Worm (Caenorhabditis elegans) whole organism, mixed stage, embryonic: ENCODE data around the gene srx-118.

Experiments
- M03D4.4 ChIP-seq: sonication (generic microtip); optimal IDR thresholded peaks from 2 replicates; lab custom pipeline; 2017; ENCODE audit warnings: mild to moderate bottlenecking, missing genetic modification characterization, missing compliant biosample characterization
- drap-1 ChIP-seq: fragments of 200-800 bp; sonication (Bioruptor generic); optimal IDR thresholded peaks from 3 replicates; lab custom pipeline; 2018; ENCODE audit warnings: mild to moderate bottlenecking, missing genetic modification characterization, missing compliant biosample characterization
- elt-1 ChIP-seq: sonication (generic microtip); optimal IDR thresholded peaks from 2 replicates; lab custom pipeline; 2017; ENCODE audit warnings: missing genetic modification characterization, mild to moderate bottlenecking, missing compliant biosample characterization, antibody characterized with exemption, moderate library complexity, borderline replicate concordance; ENCODE audit not compliant: insufficient read depth
- lsy-2 ChIP-seq: fragments of 150-350 bp; optimal IDR thresholded peaks from 2 replicates; lab custom pipeline; 2014; ENCODE audit warnings: missing biosample characterization, missing genetic modification characterization
- nhr-12 ChIP-seq: fragments of 150-350 bp; optimal IDR thresholded peaks from 2 replicates; lab custom pipeline; 2014; ENCODE audit warnings: missing biosample characterization, missing genetic modification characterization
- nhr-2 ChIP-seq: fragments of 150-350 bp; optimal IDR thresholded peaks from 2 replicates; lab custom pipeline; 2014; ENCODE audit warnings: missing biosample characterization, missing genetic modification characterization
- nhr-237 ChIP-seq: fragments of 150-350 bp; optimal IDR thresholded peaks from 2 replicates; lab custom pipeline; 2014; ENCODE audit warnings: missing biosample characterization, missing genetic modification characterization
- nhr-76 ChIP-seq: sonication (generic microtip); optimal IDR thresholded peaks from 2 replicates; lab custom pipeline; 2017; ENCODE audit warnings: missing biosample characterization, missing genetic modification characterization
- pha-4 ChIP-seq: fragments of 150-350 bp; optimal IDR thresholded peaks from 2 replicates; lab custom pipeline; 2018; ENCODE audit warnings: missing biosample characterization, missing genetic modification reagents, missing genetic modification characterization
- snpc-4 ChIP-seq: fragments of 150-350 bp; optimal IDR thresholded peaks from 2 replicates; lab custom pipeline; 2014; ENCODE audit warnings: missing biosample characterization, missing genetic modification characterization
- sptf-1 ChIP-seq: sonication (generic microtip); optimal IDR thresholded peaks from 2 replicates; lab custom pipeline; 2017; ENCODE audit warnings: mild to moderate bottlenecking, missing genetic modification characterization, moderate library complexity, missing compliant biosample characterization
- tbx-8 ChIP-seq: fragments of 200-800 bp; sonication (Bioruptor generic); optimal IDR thresholded peaks from 2 replicates; lab custom pipeline; 2018; ENCODE audit warnings: mild to moderate bottlenecking, missing genetic modification characterization, moderate library complexity, missing compliant biosample characterization
- unc-39 ChIP-seq: fragments of 150-350 bp; optimal IDR thresholded peaks from 2 replicates; lab custom pipeline; 2014; ENCODE audit warnings: missing biosample characterization, missing genetic modification characterization
- ztf-11 ChIP-seq: fragments of 150-350 bp; optimal IDR thresholded peaks from 2 replicates; lab custom pipeline; 2014; ENCODE audit warnings: missing biosample characterization, missing genetic modification characterization

DNA sequence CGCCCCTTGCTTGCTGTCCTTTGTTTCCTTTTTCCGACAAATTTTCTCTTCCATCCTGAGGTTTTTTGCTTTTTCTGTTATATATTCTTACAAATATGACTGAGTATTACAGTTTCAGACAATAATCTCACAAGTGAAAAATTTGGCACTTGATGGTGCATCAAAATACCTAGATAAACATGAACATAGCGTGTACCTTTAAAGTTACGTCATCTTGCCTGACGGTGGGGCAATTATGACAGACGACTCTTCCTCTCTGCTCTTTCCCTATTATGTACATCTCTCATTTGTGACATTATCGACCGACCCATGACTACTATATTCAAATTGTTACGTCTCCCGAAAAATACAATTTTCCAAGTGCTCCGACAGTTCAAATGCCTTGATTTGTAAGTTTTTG is 43.0 kb upstream of the srx-118 start, which contains the start of gene fbxb-102:
- TF ChIP-seq ztf-11, result no peak
- TF ChIP-seq pha-4, result no peak
- no peak for TF ChIP-seq nhr-12
- TF ChIP-seq nhr-76, result no peak
- no peak for TF ChIP-seq nhr-2 (tag; lab: Kevin White, UChicago)
- no peak for TF ChIP-seq tbx-8
- TF ChIP-seq lsy-2 (tag; lab: Kevin White, UChicago), result no peak
- TF ChIP-seq nhr-237 (tag; lab: Kevin White, UChicago), result no peak
- no peak for TF ChIP-seq elt-1 (tag; lab: Kevin White, UChicago)
- TF ChIP-seq unc-39, result no peak
- TF ChIP-seq M03D4.4 (tag; lab: Kevin White, UChicago), result no peak
- no peak for TF ChIP-seq snpc-4
- TF ChIP-seq sptf-1 (tag; lab: Kevin White, UChicago), result no peak
- TF ChIP-seq drap-1, result no peak
